Worm (Caenorhabditis elegans) whole organism, young adult: Measurements from ENCODE around the gene K07H8.2.

Source experiments
- F37B4.10 ChIP-seq: fragments of 200-800 bp; sonication (Bioruptor generic); IDR thresholded peaks from 2 replicates; pipeline ENCODE4 v1.3.6; 2022; ENCODE audit warnings: missing genetic modification characterization, missing compliant biosample characterization
- F49E8.2 ChIP-seq: sonication (generic microtip); optimal IDR thresholded peaks from 3 replicates; lab custom pipeline; 2017; ENCODE audit warnings: missing genetic modification characterization, mild to moderate bottlenecking, missing compliant biosample characterization, antibody characterized with exemption, moderate library complexity; ENCODE audit not compliant: insufficient read depth
- F52B5.7 ChIP-seq: sonication (generic microtip); optimal IDR thresholded peaks from 2 replicates; lab custom pipeline; 2016; ENCODE audit warnings: mild to moderate bottlenecking, missing genetic modification characterization, missing compliant biosample characterization
- F55B11.4 ChIP-seq: sonication (generic microtip); optimal IDR thresholded peaks from 2 replicates; lab custom pipeline; 2016; ENCODE audit warnings: missing compliant biosample characterization, missing genetic modification characterization, borderline replicate concordance; ENCODE audit not compliant: insufficient read depth
- K12H6.12 ChIP-seq: fragments of 200-800 bp; sonication (Bioruptor generic); optimal IDR thresholded peaks from 2 replicates; lab custom pipeline; 2018; ENCODE audit warnings: mild to moderate bottlenecking, missing genetic modification characterization, missing compliant biosample characterization
- T26A5.8 ChIP-seq: sonication (generic microtip); optimal IDR thresholded peaks from 2 replicates; lab custom pipeline; 2016; ENCODE audit warnings: missing genetic modification characterization, missing compliant biosample characterization
- Y79H2A.3 ChIP-seq: fragments of 200-800 bp; sonication (Bioruptor generic); conservative IDR thresholded peaks from 2 replicates; pipeline ENCODE4 v1.3.6; 2022; ENCODE audit warnings: missing genetic modification reagents, missing genetic modification characterization, missing compliant biosample characterization
- aptf-3 ChIP-seq: fragments of 200-800 bp; sonication (Bioruptor generic); IDR thresholded peaks from 2 replicates; pipeline ENCODE4 v1.3.6; 2022; ENCODE audit warnings: missing genetic modification characterization, missing compliant biosample characterization
- atf-7 ChIP-seq: sonication (generic microtip); optimal IDR thresholded peaks from 2 replicates; lab custom pipeline; 2017; ENCODE audit warnings: mild to moderate bottlenecking, missing genetic modification characterization, missing compliant biosample characterization
- bed-2 ChIP-seq: fragments of 200-800 bp; sonication (Bioruptor generic); IDR thresholded peaks from 2 replicates; pipeline ENCODE4 v1.3.6; 2022; ENCODE audit warnings: missing genetic modification reagents, missing genetic modification characterization, missing compliant biosample characterization
- cebp-1 ChIP-seq, 2 experiments: fragments of 200-800 bp in 1 of 2; sonication (Bioruptor generic) in 1 of 2; sonication (generic microtip) in 1 of 2; IDR thresholded peaks in 1 of 2; optimal IDR thresholded peaks in 1 of 2; 2 replicates each; pipeline versions ENCODE4 v1.3.6 to Lab custom; 2017 to 2022; ENCODE audit warnings: missing compliant biosample characterization in 2 of 2, missing genetic modification characterization in 2 of 2, mild to moderate bottlenecking in 1 of 2, missing genetic modification reagents in 1 of 2, moderate library complexity in 1 of 2
- cebp-2 ChIP-seq: fragments of 200-800 bp; sonication (Bioruptor generic); IDR thresholded peaks from 2 replicates; pipeline ENCODE4 v1.3.6; 2022; ENCODE audit warnings: missing genetic modification characterization, missing compliant biosample characterization
- dox-1 ChIP-seq: fragments of 200-800 bp; sonication (Bioruptor generic); IDR thresholded peaks from 2 replicates; pipeline ENCODE4 v1.3.6; 2022; ENCODE audit warnings: missing genetic modification reagents, missing genetic modification characterization, missing compliant biosample characterization
- egl-18 ChIP-seq: fragments of 200-800 bp; sonication (Bioruptor generic); IDR thresholded peaks from 2 replicates; pipeline ENCODE4 v1.3.6; 2022; ENCODE audit warnings: missing genetic modification reagents, missing genetic modification characterization, missing compliant biosample characterization
- egl-44 ChIP-seq: fragments of 200-800 bp; sonication (Bioruptor generic); IDR thresholded peaks from 2 replicates; pipeline ENCODE4 v1.3.6; 2022; ENCODE audit warnings: missing genetic modification reagents, missing genetic modification characterization, missing compliant biosample characterization
- egrh-3 ChIP-seq: fragments of 200-800 bp; sonication (Bioruptor generic); IDR thresholded peaks from 2 replicates; pipeline ENCODE4 v1.3.6; 2022; ENCODE audit warnings: missing genetic modification reagents, missing genetic modification characterization, missing compliant biosample characterization
- fkh-3 ChIP-seq: sonication (generic microtip); optimal IDR thresholded peaks from 2 replicates; lab custom pipeline; 2016; ENCODE audit warnings: mild to moderate bottlenecking, missing genetic modification characterization, missing compliant biosample characterization
- hlh-12 ChIP-seq: sonication (generic microtip); optimal IDR thresholded peaks from 2 replicates; lab custom pipeline; 2016; ENCODE audit warnings: missing genetic modification characterization, missing compliant biosample characterization
- hrde-1 ChIP-seq: sonication (generic microtip); optimal IDR thresholded peaks from 2 replicates; lab custom pipeline; 2016; ENCODE audit warnings: missing genetic modification characterization, mild to moderate bottlenecking, missing compliant biosample characterization, moderate library complexity, missing genotype, missing genetic modification reagents, borderline replicate concordance
- lin-35 ChIP-seq, 3 experiments: fragments of 150-350 bp in 2 of 3; sonication (generic microtip) in 1 of 3; optimal IDR thresholded peaks; 2 replicates each; lab custom pipeline; 2014 to 2018; ENCODE audit warnings: missing biosample characterization in 3 of 3, missing genetic modification characterization in 3 of 3, missing genetic modification reagents in 3 of 3
- lin-54 ChIP-seq: fragments of 200-800 bp; sonication (Bioruptor generic); optimal IDR thresholded peaks from 2 replicates; lab custom pipeline; 2018; ENCODE audit warnings: mild to moderate bottlenecking, missing genetic modification characterization, missing compliant biosample characterization
- lsl-1 ChIP-seq: fragments of 200-800 bp; sonication (Bioruptor generic); optimal IDR thresholded peaks from 2 replicates; lab custom pipeline; 2018; ENCODE audit warnings: mild to moderate bottlenecking, missing genetic modification characterization, moderate library complexity, missing compliant biosample characterization
- lsy-27 ChIP-seq: sonication (generic microtip); optimal IDR thresholded peaks from 2 replicates; lab custom pipeline; 2017; ENCODE audit warnings: missing genetic modification characterization, mild to moderate bottlenecking, missing compliant biosample characterization, antibody characterized with exemption, missing genotype, borderline replicate concordance; ENCODE audit not compliant: insufficient read depth
- mcd-1 ChIP-seq: fragments of 200-800 bp; sonication (Bioruptor generic); IDR thresholded peaks from 2 replicates; pipeline ENCODE4 v1.3.6; 2022; ENCODE audit warnings: missing genetic modification reagents, missing genetic modification characterization, missing compliant biosample characterization
- nfyb-1 ChIP-seq: fragments of 200-800 bp; sonication (Bioruptor generic); IDR thresholded peaks from 2 replicates; pipeline ENCODE4 v1.3.6; 2022; ENCODE audit warnings: missing genetic modification reagents, missing genetic modification characterization, missing compliant biosample characterization
- nhr-120 ChIP-seq: fragments of 200-800 bp; sonication (Bioruptor generic); IDR thresholded peaks from 2 replicates; pipeline ENCODE4 v1.3.6; 2022; ENCODE audit warnings: missing genetic modification characterization, missing compliant biosample characterization
- pha-4 ChIP-seq: fragments of 150-350 bp; sonication (generic microtip); optimal IDR thresholded peaks from 2 replicates; lab custom pipeline; 2014; ENCODE audit warnings: missing biosample characterization, missing genetic modification reagents, missing genetic modification characterization
- rcor-1 ChIP-seq: fragments of 200-800 bp; sonication (Bioruptor generic); IDR thresholded peaks from 2 replicates; pipeline ENCODE4 v1.3.6; 2022; ENCODE audit warnings: missing genetic modification reagents, missing genetic modification characterization, missing compliant biosample characterization
- rec-8 ChIP-seq, 2 experiments: sonication (generic microtip); optimal IDR thresholded peaks; 2 replicates each; lab custom pipeline; 2016; ENCODE audit warnings: mild to moderate bottlenecking in 2 of 2, missing genetic modification characterization in 2 of 2, missing genetic modification reagents in 2 of 2, missing genotype in 2 of 2, missing biosample characterization in 1 of 2, missing compliant biosample characterization in 1 of 2, moderate library complexity in 1 of 2
- rpc-1 ChIP-seq, 2 experiments: fragments of 150-350 bp in 1 of 2; sonication (generic microtip) in 1 of 2; optimal IDR thresholded peaks; 2 replicates each; lab custom pipeline; 2014 to 2018; ENCODE audit warnings: missing biosample characterization in 1 of 2, missing genetic modification characterization in 1 of 2, missing genetic modification reagents in 1 of 2, missing genotype in 1 of 2
- tbp1 ChIP-seq: fragments of 200-800 bp; sonication (Bioruptor generic); optimal IDR thresholded peaks from 2 replicates; lab custom pipeline; 2018; ENCODE audit warnings: mild to moderate bottlenecking, missing genetic modification characterization, missing compliant biosample characterization
- zim-3 ChIP-seq: sonication (generic microtip); optimal IDR thresholded peaks from 2 replicates; lab custom pipeline; 2017; ENCODE audit warnings: mild to moderate bottlenecking, missing genetic modification characterization, moderate library complexity, missing compliant biosample characterization

K07H8.2 gene

DNA sequence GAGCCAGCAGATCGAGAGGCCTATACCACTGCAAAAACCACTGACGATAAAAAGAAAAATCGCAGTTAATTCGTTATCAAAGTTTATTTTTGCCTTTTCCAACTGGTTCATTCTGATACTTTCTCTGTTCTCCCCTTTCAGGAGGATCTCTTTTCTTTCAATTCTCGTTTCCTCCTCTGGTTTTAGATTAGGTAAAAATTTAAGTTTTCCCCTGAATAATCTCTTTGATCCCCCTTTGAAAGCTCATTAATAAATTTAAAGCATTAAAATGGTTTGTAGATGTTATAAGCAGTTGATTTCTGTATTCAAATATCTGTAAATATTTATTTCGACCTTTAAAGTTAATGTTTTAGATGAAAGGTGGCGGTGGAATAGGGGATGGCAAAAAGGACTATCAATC, at the start of gene K07H8.2:
K07H8.2 (plus strand) TSS at position 301 of the 400 bp plus-strand sequence.
- TF ChIP-seq cebp-2 (GFP tag; lab: Robert Waterston, UW) (no peak), F49E8.2 (tag; lab: Kevin White, UChicago) (peak; percentile 35), rcor-1 (GFP tag; lab: Robert Waterston, UW) (no peak)

- no peak for TF ChIP-seq egrh-3 (GFP tag; lab: Robert Waterston, UW)
- TF ChIP-seq nfyb-1: no peak
- no peak for TF ChIP-seq cebp-2 (GFP tag; lab: Robert Waterston, UW)
- TF ChIP-seq atf-7 (tag; lab: Kevin White, UChicago): no peak
- TF ChIP-seq cebp-1 (GFP tag; IDR thresholded peaks at IDR 0.05; lab: Robert Waterston, UW): no peak
- TF ChIP-seq cebp-1 (tag; optimal IDR thresholded peaks at IDR 0.05; lab: Kevin White, UChicago): no peak
- TF ChIP-seq hlh-12 (tag; lab: Kevin White, UChicago): no peak
- no peak for TF ChIP-seq tbp1 (GFP tag; lab: Kevin White, UChicago)
- TF ChIP-seq zim-3: no peak
- TF ChIP-seq Y79H2A.3: no peak
Measured at ce11 chrIV:8243170-8243569, 48.2 kb upstream of the K07H8.2 start.

DNA sequence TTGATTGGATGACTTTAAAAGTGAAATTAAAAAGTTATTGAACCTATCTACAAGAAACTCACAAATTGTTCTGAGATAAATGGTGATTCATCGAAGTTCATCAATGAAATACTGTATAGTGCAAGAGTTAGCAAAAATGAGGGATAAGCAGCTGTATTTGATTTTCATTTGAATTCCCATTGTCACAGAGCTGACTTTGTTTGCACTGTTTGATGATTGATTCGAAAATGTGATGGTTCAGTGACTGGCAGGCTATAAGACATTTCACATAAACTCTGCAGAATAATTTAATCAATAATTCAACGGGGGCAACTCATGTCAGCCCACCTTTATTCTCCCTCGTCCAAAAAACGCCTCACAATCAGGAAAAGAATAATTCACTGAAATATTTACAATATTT, 47.7 kb upstream of the K07H8.2 start, which contains the start of gene T09A12.8:
T09A12.8 (minus strand) TSS at position 101 of the 400 bp plus-strand sequence.
- no peak for TF ChIP-seq hrde-1 (tag; lab: Kevin White, UChicago)
- TF ChIP-seq dox-1 (GFP tag; lab: Robert Waterston, UW): no peak
- TF ChIP-seq mcd-1: no peak
- TF ChIP-seq rpc-1 (optimal IDR thresholded peaks at IDR 0.05; lab: Kevin White, UChicago): no peak
- no peak for TF ChIP-seq rpc-1 (tag; optimal IDR thresholded peaks at IDR 0.05; lab: Kevin White, UChicago)
- no peak for TF ChIP-seq lin-35 (GFP tag; optimal IDR thresholded peaks at IDR 0.05; lab: Kevin White, UChicago)
- TF ChIP-seq K12H6.12 (tag; lab: Kevin White, UChicago): no peak
- no peak for TF ChIP-seq egl-18
- TF ChIP-seq F37B4.10: no peak
- no peak for TF ChIP-seq nhr-120 (GFP tag; lab: Robert Waterston, UW)
- no peak for TF ChIP-seq F49E8.2 (tag; lab: Kevin White, UChicago)
- no peak for TF ChIP-seq T26A5.8 (tag; lab: Kevin White, UChicago)
- no peak for TF ChIP-seq egl-44
- TF ChIP-seq lsl-1: no peak
- no peak for TF ChIP-seq lin-54 (GFP tag; lab: Kevin White, UChicago)
- TF ChIP-seq bed-2: no peak
- TF ChIP-seq atf-7 (tag; lab: Kevin White, UChicago): no peak
- TF ChIP-seq pha-4: no peak
- TF ChIP-seq rec-8 (tag; optimal IDR thresholded peaks at IDR 0.05; lab: Kevin White, UChicago): no peak

DNA sequence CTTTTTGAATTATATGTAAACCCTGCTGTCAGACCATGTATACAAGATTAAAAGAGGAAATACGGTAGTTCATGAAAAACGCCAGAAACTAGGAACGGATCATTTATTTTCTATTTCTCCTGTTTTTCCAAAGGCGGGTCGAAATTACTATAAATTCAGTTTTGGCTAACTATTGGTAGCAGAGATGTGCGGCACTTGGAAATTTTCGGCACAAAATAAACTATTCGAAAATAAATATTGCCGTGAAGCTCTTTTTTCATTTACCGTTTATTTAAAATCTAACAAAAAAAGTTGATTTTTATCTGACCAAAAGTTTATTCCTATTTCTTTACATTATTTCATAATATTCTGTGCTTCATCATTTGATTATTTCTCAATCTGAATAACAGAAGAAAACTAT, 47.2 kb upstream of the K07H8.2 start, which contains the start of gene T09A12.1:
T09A12.1 (plus strand) TSS at position 301 of the 400 bp plus-strand sequence.
- no peak for TF ChIP-seq F55B11.4 (tag; lab: Kevin White, UChicago)
- TF ChIP-seq lsy-27 (tag; lab: Kevin White, UChicago): no peak
- TF ChIP-seq F52B5.7 (tag; lab: Kevin White, UChicago): no peak
- no peak for TF ChIP-seq aptf-3
- TF ChIP-seq fkh-3 (tag; lab: Kevin White, UChicago): no peak
